Worm (Caenorhabditis elegans) whole organism, L4 larva: ENCODE measurements around the gene D2089.3.

ENCODE experiments used
- mep-1 ChIP-seq: fragments of 150-350 bp; sonication (generic microtip); optimal IDR thresholded peaks from 3 replicates; lab custom pipeline; 2014; ENCODE audit warnings: missing biosample characterization, missing genetic modification characterization
- nhr-28 ChIP-seq: fragments of 150-350 bp; optimal IDR thresholded peaks from 2 replicates; lab custom pipeline; 2014; ENCODE audit warnings: missing biosample characterization, missing genetic modification characterization

ce11 chrII:10662698-10663097 lies 2.2 kb downstream of the D2089.3 start, which contains the start of gene D2089.8:
- TF ChIP-seq nhr-28 (no peak), mep-1 (no peak)
